Fruit fly (Drosophila melanogaster) Kc167 (cell line): Measurements from ENCODE around the gene PGS1.

Source experiments
- Sin3A ChIP-seq: fragments of >200 bp; optimal IDR thresholded peaks from 2 replicates; lab custom pipeline; 2018; ENCODE audit warnings: missing external identifiers
- psq ChIP-seq: fragments of >200 bp; optimal IDR thresholded peaks from 2 replicates; lab custom pipeline; 2017; ENCODE audit warnings: missing external identifiers
- ttk ChIP-seq: sonication (Bioruptor generic); optimal IDR thresholded peaks from 2 replicates; lab custom pipeline; 2017; ENCODE audit warnings: missing external identifiers

DNA sequence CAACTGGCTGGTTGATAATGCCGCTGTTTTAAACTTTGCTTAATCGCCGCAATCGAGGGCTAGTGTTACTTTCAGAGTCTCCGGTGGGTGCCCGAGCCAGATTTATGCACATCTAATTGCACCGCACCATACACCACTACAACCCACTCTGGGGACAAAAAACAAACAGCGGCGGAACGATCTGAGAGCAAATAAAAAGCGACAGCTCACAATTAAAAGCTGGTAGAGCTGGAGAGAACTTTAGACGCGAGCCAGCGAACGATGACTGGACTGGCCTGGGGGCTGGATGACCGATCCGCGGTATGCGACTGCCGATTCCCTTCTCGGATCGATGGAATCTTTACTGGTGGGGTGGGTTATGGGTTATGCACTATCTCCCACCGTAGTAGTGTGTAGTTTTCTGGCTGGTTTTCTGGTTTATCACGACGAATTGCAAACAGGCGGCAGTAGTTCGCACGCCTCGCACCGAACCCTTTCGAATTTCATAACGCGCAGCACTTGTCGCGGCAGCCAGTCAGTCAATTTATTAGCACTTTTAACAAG lies 6.3 kb downstream of the PGS1 start:
- TF ChIP-seq Sin3A (lab: Kevin White, UChicago) (no peak), ttk (lab: Kevin White, UChicago) (no peak), psq (lab: Kevin White, UChicago) (no peak)
